Fruit fly (Drosophila melanogaster): ENCODE measurements around the gene CG7271.

CG7271 gene

DNA sequence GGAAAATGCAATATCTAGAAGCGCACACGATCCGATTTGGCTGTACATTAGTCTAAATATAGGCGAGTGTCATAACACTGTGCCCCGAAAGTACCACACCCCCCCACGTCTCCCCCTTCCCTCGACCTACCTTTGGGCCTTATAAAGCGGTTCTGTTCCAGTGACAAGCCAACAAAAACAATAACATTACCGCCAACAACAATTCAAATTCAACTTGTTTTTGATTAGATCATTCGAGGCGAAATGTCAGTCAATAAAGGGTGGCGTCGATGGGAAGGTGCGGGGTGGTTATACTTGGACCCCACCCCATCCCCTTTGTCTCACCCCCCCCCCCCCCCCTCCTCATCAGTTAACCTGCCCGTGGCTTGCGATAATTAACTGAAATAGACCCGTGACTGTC is 44.5 kb downstream of the CG7271 start:
- TF ChIP-seq fkh (GFP tag; optimal IDR thresholded peaks at IDR 0.05) (peak; percentile 75), OdsH (GFP tag; optimal IDR thresholded peaks at IDR 0.05) (no peak), acj6 (GFP tag; optimal IDR thresholded peaks at IDR 0.05) (no peak), Eip75B (GFP tag; optimal IDR thresholded peaks at IDR 0.05) (no peak), vri (GFP tag; optimal IDR thresholded peaks at IDR 0.05) (peak; percentile 60)

DNA sequence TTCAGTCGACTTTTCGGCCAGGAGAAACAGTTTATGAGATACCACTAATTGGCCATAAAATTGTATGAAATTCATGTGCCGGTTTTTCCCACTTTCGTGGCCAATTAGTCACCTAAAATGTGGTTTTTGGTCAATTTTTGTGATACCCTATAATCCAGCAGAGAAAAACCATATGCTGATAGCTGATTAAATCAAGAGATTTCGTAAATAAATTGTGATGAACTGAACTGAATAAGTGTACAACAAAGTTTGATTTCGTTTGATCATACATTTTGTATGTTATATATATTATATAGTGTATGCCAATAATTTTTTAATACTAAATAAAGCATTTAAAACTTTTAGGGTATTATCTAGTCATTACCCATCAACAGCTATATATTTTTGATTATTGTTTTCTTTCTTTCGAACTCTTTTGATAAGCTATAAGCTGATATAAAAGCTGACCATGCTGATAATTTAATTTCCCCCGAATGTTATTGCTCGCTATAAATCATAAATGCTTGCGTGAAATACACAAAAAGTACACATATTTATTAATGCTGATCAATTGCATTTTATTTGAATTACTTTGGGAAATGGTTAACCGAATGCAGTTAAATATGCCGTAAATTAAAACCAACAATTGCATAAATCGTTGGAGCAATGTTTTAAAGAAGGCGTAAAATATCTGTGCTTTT is 46.4 kb downstream of the CG7271 start:
- TF ChIP-seq Hr39 (GFP tag; optimal IDR thresholded peaks at IDR 0.05) (no peak), Lpt (GFP tag; optimal IDR thresholded peaks at IDR 0.05) (no peak), fd59A (GFP tag; optimal IDR thresholded peaks at IDR 0.05) (no peak), CG7368 (GFP tag; optimal IDR thresholded peaks at IDR 0.05) (no peak), CG1621 (tag; optimal IDR thresholded peaks at IDR 0.05) (no peak), svp (GFP tag) (peak; percentile 29), fkh (GFP tag; optimal IDR thresholded peaks at IDR 0.05) (no peak)

DNA sequence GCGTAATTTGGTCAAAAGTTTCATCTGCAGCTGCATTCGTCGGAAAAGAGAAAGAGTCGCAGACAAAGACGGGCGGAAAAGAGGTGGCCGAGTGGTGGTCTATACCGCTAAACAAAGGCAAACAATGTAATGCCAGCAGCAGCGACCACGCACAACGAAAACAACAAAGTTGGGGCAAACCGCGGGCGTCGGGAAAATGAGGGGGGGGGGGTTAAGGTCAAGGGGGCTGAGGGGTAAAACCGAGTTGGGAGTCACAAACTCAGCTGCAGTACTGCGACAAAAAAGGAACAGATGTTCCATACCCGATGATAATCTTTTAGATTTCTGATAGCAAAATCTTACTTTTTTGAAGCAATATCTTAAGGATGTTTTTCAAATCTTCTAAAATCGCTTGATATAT is 48.2 kb downstream of the CG7271 start:
- TF ChIP-seq Met (GFP tag; optimal IDR thresholded peaks at IDR 0.05) (no peak), Hr38 (GFP tag; optimal IDR thresholded peaks at IDR 0.05) (no peak), dac (GFP tag; optimal IDR thresholded peaks at IDR 0.05) (no peak)

DNA sequence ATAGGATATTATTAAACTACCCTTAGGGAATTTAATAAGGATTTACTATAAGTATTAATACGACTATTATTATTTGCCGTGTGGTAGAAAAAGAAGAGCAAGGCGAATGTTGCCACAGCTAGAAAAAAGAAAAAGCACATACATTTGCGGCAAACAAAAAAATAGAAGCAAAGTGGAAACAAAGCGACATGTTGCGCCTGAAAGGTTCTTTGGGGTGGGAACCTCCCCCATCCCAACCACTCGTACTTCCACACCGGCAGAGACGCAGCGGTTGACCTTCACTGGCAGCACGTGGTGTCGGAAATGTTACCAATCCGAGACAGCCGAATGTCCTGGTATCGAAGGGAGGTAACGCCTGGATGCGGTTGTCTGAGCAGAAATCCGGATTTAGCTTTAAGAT is 48.8 kb downstream of the CG7271 start:
- TF ChIP-seq CG16779 (tag; optimal IDR thresholded peaks at IDR 0.05) (no peak), Eip78C (GFP tag) (no peak), CG11902 (GFP tag; optimal IDR thresholded peaks at IDR 0.05) (no peak), CG8632 (GFP tag; optimal IDR thresholded peaks at IDR 0.05) (no peak), Eip93F (GFP tag; optimal IDR thresholded peaks at IDR 0.05) (no peak), CG6792 (GFP tag; optimal IDR thresholded peaks at IDR 0.05) (no peak), Ets96B (tag; optimal IDR thresholded peaks at IDR 0.05) (no peak), CG3032 (tag; optimal IDR thresholded peaks at IDR 0.05) (no peak), CG3919 (GFP tag; optimal IDR thresholded peaks at IDR 0.05) (no peak), Sox102F (GFP tag; optimal IDR thresholded peaks at IDR 0.05) (no peak), ss (GFP tag; optimal IDR thresholded peaks at IDR 0.05) (no peak), OdsH (GFP tag; optimal IDR thresholded peaks at IDR 0.05) (no peak), dac (GFP tag; optimal IDR thresholded peaks at IDR 0.05) (no peak)

DNA sequence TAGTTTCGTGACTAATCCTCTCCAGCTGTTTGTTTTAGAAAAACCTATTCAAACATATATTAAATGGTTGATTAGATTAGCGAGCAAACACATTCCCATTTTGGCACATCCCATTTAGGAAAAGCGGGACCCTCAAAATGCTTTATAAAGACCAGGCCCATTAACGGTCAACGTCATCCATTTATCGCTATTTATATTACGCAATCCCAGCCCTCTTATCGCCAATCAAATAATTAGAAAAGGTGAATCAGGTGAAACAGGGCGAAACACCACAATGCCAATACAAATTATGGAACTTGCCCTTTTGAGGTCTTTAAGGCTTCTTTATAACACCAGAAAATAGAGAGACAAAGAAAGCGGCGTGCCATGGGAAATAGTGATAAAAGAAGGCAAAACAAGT is 49.5 kb downstream of the CG7271 start:
- TF ChIP-seq vri (GFP tag; optimal IDR thresholded peaks at IDR 0.05) (peak; percentile 56), net (GFP tag; optimal IDR thresholded peaks at IDR 0.05) (no peak)

DNA sequence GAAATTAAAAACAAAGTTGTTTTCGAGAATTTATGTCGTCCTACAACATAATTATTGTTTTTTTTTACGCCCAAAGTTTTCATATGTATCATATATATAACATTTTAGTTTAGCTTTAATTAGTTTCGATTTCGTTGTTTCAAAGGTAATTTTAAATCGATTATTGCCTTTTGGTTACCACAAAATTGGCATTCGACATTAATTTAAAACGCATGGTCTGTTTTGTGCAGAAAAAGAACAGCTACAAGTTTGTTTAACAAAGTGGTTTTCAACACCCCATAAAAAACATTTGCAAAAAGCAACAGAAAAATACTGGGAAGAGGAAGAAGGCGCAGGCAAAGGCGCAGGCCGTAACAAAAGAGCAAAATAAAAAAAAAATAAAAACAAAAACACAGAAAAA is 49.9 kb downstream of the CG7271 start:
- peak; percentile 77 for TF ChIP-seq Eip78C (GFP tag)
- TF ChIP-seq vri (GFP tag; optimal IDR thresholded peaks at IDR 0.05) = no peak
- TF ChIP-seq esn (GFP tag; optimal IDR thresholded peaks at IDR 0.05) = peak; percentile 13
- TF ChIP-seq achi (GFP tag; optimal IDR thresholded peaks at IDR 0.05) = peak; percentile 30
- TF ChIP-seq Hr4 (GFP tag; optimal IDR thresholded peaks at IDR 0.05) = peak; percentile 42
- peak in 1 of 2 experiments; percentile 11 for TF ChIP-seq salr (GFP tag; optimal IDR thresholded peaks at IDR 0.05)
- no peak for TF ChIP-seq Hr38 (GFP tag; optimal IDR thresholded peaks at IDR 0.05)
- TF ChIP-seq topi (GFP tag; optimal IDR thresholded peaks at IDR 0.05) = no peak
- no peak for TF ChIP-seq ss (GFP tag; optimal IDR thresholded peaks at IDR 0.05)
- no peak for TF ChIP-seq CG6792 (GFP tag; optimal IDR thresholded peaks at IDR 0.05)
- TF ChIP-seq CG10631 (GFP tag; optimal IDR thresholded peaks at IDR 0.05) = peak; percentile 2
- peak; percentile 19 for TF ChIP-seq svp (GFP tag)
- TF ChIP-seq CG6808 (GFP tag; optimal IDR thresholded peaks at IDR 0.05) = no peak
- TF ChIP-seq CG34406 (GFP tag; optimal IDR thresholded peaks at IDR 0.05) = peak; percentile 4
- peak; percentile 60 for TF ChIP-seq CG32006 (GFP tag; optimal IDR thresholded peaks at IDR 0.05)
- no peak for TF ChIP-seq CG10669 (GFP tag; optimal IDR thresholded peaks at IDR 0.05)
- TF ChIP-seq pdm3 (GFP tag; optimal IDR thresholded peaks at IDR 0.05) = no peak
- TF ChIP-seq CG6276 (GFP tag; optimal IDR thresholded peaks at IDR 0.05) = peak; percentile 10
- TF ChIP-seq Sox14 (GFP tag; optimal IDR thresholded peaks at IDR 0.05) = no peak
- no peak for TF ChIP-seq CG31627 (GFP tag; optimal IDR thresholded peaks at IDR 0.05)
- TF ChIP-seq fd85E (GFP tag; optimal IDR thresholded peaks at IDR 0.05) = no peak
- TF ChIP-seq Met (GFP tag; optimal IDR thresholded peaks at IDR 0.05) = peak; percentile 17
- no peak for TF ChIP-seq CG11902 (GFP tag; optimal IDR thresholded peaks at IDR 0.05)
- no peak for TF ChIP-seq OdsH (GFP tag; optimal IDR thresholded peaks at IDR 0.05)
- TF ChIP-seq CG16779 (tag; optimal IDR thresholded peaks at IDR 0.05) = no peak
- TF ChIP-seq acj6 (GFP tag; optimal IDR thresholded peaks at IDR 0.05) = no peak
